Fruit fly (Drosophila melanogaster): Measurements from ENCODE around the gene CG3792.

DNA sequence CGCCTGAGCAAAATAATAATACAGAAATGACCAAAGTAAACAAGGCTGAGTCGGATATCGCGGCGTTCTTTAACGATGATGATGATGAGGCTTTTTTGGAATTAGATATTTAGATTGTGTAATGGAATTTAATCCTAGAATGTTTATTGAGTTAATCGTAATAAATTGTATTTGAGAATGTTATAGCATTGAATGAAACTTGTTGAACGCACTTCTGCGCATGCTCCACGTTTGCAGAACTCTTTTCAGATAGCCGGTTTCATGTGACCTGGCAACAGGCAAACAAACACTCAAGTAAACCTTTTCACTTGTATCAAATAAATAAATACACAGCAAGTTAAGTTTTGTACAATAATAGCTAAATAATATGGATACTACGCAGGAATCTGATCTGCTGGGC, 19.0 kb upstream of the CG3792 start, which contains the start of gene CG34124:
- TF ChIP-seq CG32772 (GFP tag; IDR thresholded peaks at IDR 0.05) (no peak), CG6791 (GFP tag; IDR thresholded peaks at IDR 0.05; ENCODE audit: partially characterized antibody) (no peak), CG8478 (optimal IDR thresholded peaks at IDR 0.05) (no peak), CG14050 (GFP tag; IDR thresholded peaks at IDR 0.05) (no peak), eve (GFP tag; optimal IDR thresholded peaks at IDR 0.05) (no peak), sqz (GFP tag; optimal IDR thresholded peaks at IDR 0.05) (no peak), pum (GFP tag; optimal IDR thresholded peaks at IDR 0.05) (no peak)
